Fruit fly (Drosophila melanogaster): Measurements from ENCODE around the gene Irk3.

Gene Irk3

dm6 chr2L:18681903-18682302 lies 31.6 kb downstream of the Irk3 start, which contains the start of gene tos (continued):
- no peak for TF ChIP-seq Max (GFP tag; optimal IDR thresholded peaks at IDR 0.05)
- TF ChIP-seq CG12104 (GFP tag; optimal IDR thresholded peaks at IDR 0.05): no peak
- no peak for TF ChIP-seq CG7987 (GFP tag; optimal IDR thresholded peaks at IDR 0.05)
- no peak for TF ChIP-seq HLHmδ (GFP tag; optimal IDR thresholded peaks at IDR 0.05)
- no peak for TF ChIP-seq tx (GFP tag; optimal IDR thresholded peaks at IDR 0.05)
- TF ChIP-seq pzg (GFP tag; optimal IDR thresholded peaks at IDR 0.05): peak; percentile 78
- TF ChIP-seq tll (GFP tag; optimal IDR thresholded peaks at IDR 0.05): no peak
- TF ChIP-seq Optix (GFP tag; IDR thresholded peaks at IDR 0.05): no peak
- no peak for TF ChIP-seq CG32532 (GFP tag; IDR thresholded peaks at IDR 0.05)
- no peak for TF ChIP-seq ara (GFP tag; IDR thresholded peaks at IDR 0.05)
- TF ChIP-seq CG10543 (GFP tag; optimal IDR thresholded peaks at IDR 0.05): no peak
- TF ChIP-seq CG13287 (GFP tag; IDR thresholded peaks at IDR 0.05; ENCODE audit: partially characterized antibody): peak; percentile 52
- no peak for TF ChIP-seq knrl (GFP tag; IDR thresholded peaks at IDR 0.05; ENCODE audit: partially characterized antibody)
- no peak for TF ChIP-seq CG1233 (GFP tag; optimal IDR thresholded peaks at IDR 0.05)
- TF ChIP-seq shn (GFP tag; optimal IDR thresholded peaks at IDR 0.05): no peak
- no peak for TF ChIP-seq Atf-2 (GFP tag; optimal IDR thresholded peaks at IDR 0.05)
- TF ChIP-seq onecut (GFP tag; IDR thresholded peaks at IDR 0.05): no peak
- no peak for TF ChIP-seq CG12744 (GFP tag; optimal IDR thresholded peaks at IDR 0.05)
- no peak for TF ChIP-seq NfI (GFP tag; optimal IDR thresholded peaks at IDR 0.05)
- no peak for TF ChIP-seq pan (optimal IDR thresholded peaks at IDR 0.05)
- TF ChIP-seq pan (GFP tag; optimal IDR thresholded peaks at IDR 0.05 in 1 of 2, IDR thresholded peaks at IDR 0.05 in 1 of 2): no peak
- no peak for TF ChIP-seq crc (GFP tag; optimal IDR thresholded peaks at IDR 0.05)
- no peak for TF ChIP-seq fru (optimal IDR thresholded peaks at IDR 0.05)

dm6 chr2L:18677910-18678639 lies 35.5 kb downstream of the Irk3 start:
- TF ChIP-seq CG17568 (GFP tag; optimal IDR thresholded peaks at IDR 0.05) (no peak), CG14441 (GFP tag; IDR thresholded peaks at IDR 0.05) (0 out of 2 replicates have a peak, but pooled peaks have one; percentile 10), HmgD (GFP tag; optimal IDR thresholded peaks at IDR 0.05) (no peak), CoRest (tag; optimal IDR thresholded peaks at IDR 0.05) (peak; percentile 49), CG11456 (GFP tag; IDR thresholded peaks at IDR 0.05) (0 out of 3 replicates have a peak, but pooled peaks have one; percentile 38), CG6765 (GFP tag; optimal IDR thresholded peaks at IDR 0.05) (no peak), CG11695 (GFP tag; IDR thresholded peaks at IDR 0.05) (0 out of 3 replicates have a peak, but pooled peaks have one; percentile 18), CG9727 (GFP tag; optimal IDR thresholded peaks at IDR 0.05) (peak; percentile 22), slbo (GFP tag; IDR thresholded peaks at IDR 0.05) (peak; percentile 31), grau (tag; optimal IDR thresholded peaks at IDR 0.05) (peak; percentile 86), phol (tag; optimal IDR thresholded peaks at IDR 0.05) (peak; percentile 13), Mes4 (GFP tag; optimal IDR thresholded peaks at IDR 0.05) (no peak), CG4328 (GFP tag; optimal IDR thresholded peaks at IDR 0.05) (peak; percentile 12), zen2 (GFP tag; IDR thresholded peaks at IDR 0.05; ENCODE audit: partially characterized antibody) (no peak), CG8765 (GFP tag; IDR thresholded peaks at IDR 0.05) (no peak), CG15479 (GFP tag; optimal IDR thresholded peaks at IDR 0.05) (no peak), CG6654 (GFP tag; optimal IDR thresholded peaks at IDR 0.05) (peak; percentile 4), ranshi (GFP tag; IDR thresholded peaks at IDR 0.05) (0 out of 2 replicates have a peak, but pooled peaks have one; percentile 31), Med (GFP tag) (peak; percentile 69), lmd (GFP tag; IDR thresholded peaks at IDR 0.05) (peak; percentile 7; the same call in 1 of the 2 replicates), E2f2 (GFP tag; IDR thresholded peaks at IDR 0.05) (0 out of 2 replicates have a peak, but pooled peaks have one; percentile 5), row (GFP tag; IDR thresholded peaks at IDR 0.05) (peak; percentile 50; the same call in 2 of the 3 replicates), ssp (GFP tag; IDR thresholded peaks at IDR 0.05) (no peak), CG17186 (GFP tag; optimal IDR thresholded peaks at IDR 0.05) (no peak), CG5245 (GFP tag; optimal IDR thresholded peaks at IDR 0.05) (no peak), CG16815 (GFP tag; optimal IDR thresholded peaks at IDR 0.05) (no peak), Fer1 (GFP tag; optimal IDR thresholded peaks at IDR 0.05) (peak; percentile 42), Hsf (GFP tag; optimal IDR thresholded peaks at IDR 0.05) (peak; percentile 2)

Measured in whole organism, embryonic.